Worm (Caenorhabditis elegans) whole organism, L2 larva: Measurements from ENCODE around the gene F11G11.13.
"Not testable (repeated sequence)": the region's sequence is repeated elsewhere in the genome, so short reads cannot be mapped to it uniquely, and the experiment has no call there.

Source experiments
- C34F6.9 ChIP-seq: fragments of 150-350 bp; optimal IDR thresholded peaks from 2 replicates; lab custom pipeline; 2014; ENCODE audit warnings: missing biosample characterization, missing genetic modification characterization
- F13H6.1 ChIP-seq: sonication (generic microtip); optimal IDR thresholded peaks from 2 replicates; lab custom pipeline; 2016; ENCODE audit warnings: missing genetic modification characterization, missing compliant biosample characterization
- R02D3.7 ChIP-seq: fragments of 150-350 bp; optimal IDR thresholded peaks from 2 replicates; lab custom pipeline; 2014; ENCODE audit warnings: missing biosample characterization, missing genetic modification characterization
- Y55F3AM.14 ChIP-seq: fragments of 200-800 bp; sonication (Bioruptor generic); optimal IDR thresholded peaks from 2 replicates; lab custom pipeline; 2018; ENCODE audit warnings: mild to moderate bottlenecking, missing genetic modification characterization, missing compliant biosample characterization
- alr-1 ChIP-seq: fragments of 150-350 bp; optimal IDR thresholded peaks from 2 replicates; lab custom pipeline; 2014; ENCODE audit warnings: missing biosample characterization, missing genetic modification characterization
- ama-1 ChIP-seq: fragments of 150-350 bp; optimal IDR thresholded peaks from 2 replicates; lab custom pipeline; 2018; ENCODE audit warnings: inconsistent platforms
- crh-2 ChIP-seq: sonication (generic microtip); optimal IDR thresholded peaks from 2 replicates; lab custom pipeline; 2017; ENCODE audit warnings: missing biosample characterization, missing genetic modification characterization
- elt-1 ChIP-seq: fragments of 150-350 bp; optimal IDR thresholded peaks from 2 replicates; lab custom pipeline; 2014; ENCODE audit warnings: missing biosample characterization, missing genetic modification characterization
- elt-3 ChIP-seq: sonication (generic microtip); optimal IDR thresholded peaks from 2 replicates; lab custom pipeline; 2017; ENCODE audit warnings: missing biosample characterization, missing genetic modification characterization
- gmeb-1 ChIP-seq: fragments of 150-350 bp; optimal IDR thresholded peaks from 2 replicates; lab custom pipeline; 2014; ENCODE audit warnings: missing biosample characterization, missing genetic modification characterization
- lin-13 ChIP-seq: fragments of 150-350 bp; optimal IDR thresholded peaks from 2 replicates; lab custom pipeline; 2014; ENCODE audit warnings: missing biosample characterization, missing genetic modification reagents, missing genetic modification characterization
- lin-39 ChIP-seq: fragments of 150-350 bp; optimal IDR thresholded peaks from 2 replicates; lab custom pipeline; 2014; ENCODE audit warnings: missing biosample characterization, missing genetic modification reagents, missing genetic modification characterization
- lsy-2 ChIP-seq, 2 experiments: fragments of 150-350 bp in 1 of 2; sonication (generic microtip) in 1 of 2; optimal IDR thresholded peaks; 2 replicates each; lab custom pipeline; 2014 to 2017; ENCODE audit warnings: missing biosample characterization in 2 of 2, missing genetic modification characterization in 2 of 2
- mbf-1 ChIP-seq: sonication (generic microtip); optimal IDR thresholded peaks from 2 replicates; lab custom pipeline; 2017; ENCODE audit warnings: missing biosample characterization, missing genetic modification characterization
- mdl-1 ChIP-seq, 2 experiments: fragments of 150-350 bp in 1 of 2; sonication (generic microtip) in 1 of 2; optimal IDR thresholded peaks; 2 replicates each; lab custom pipeline; 2017; ENCODE audit warnings: missing biosample characterization in 2 of 2, missing genetic modification characterization in 2 of 2
- nhr-11 ChIP-seq: fragments of 150-350 bp; optimal IDR thresholded peaks from 2 replicates; lab custom pipeline; 2014; ENCODE audit warnings: missing biosample characterization, missing genetic modification characterization
- nhr-12 ChIP-seq: fragments of 150-350 bp; optimal IDR thresholded peaks from 2 replicates; lab custom pipeline; 2014; ENCODE audit warnings: missing biosample characterization, missing genetic modification characterization
- nhr-129 ChIP-seq: fragments of 150-350 bp; optimal IDR thresholded peaks from 2 replicates; lab custom pipeline; 2014; ENCODE audit warnings: missing biosample characterization, missing genetic modification characterization
- nhr-23 ChIP-seq: fragments of 150-350 bp; optimal IDR thresholded peaks from 2 replicates; lab custom pipeline; 2014; ENCODE audit warnings: missing biosample characterization, missing genetic modification reagents, missing genetic modification characterization
- nhr-25 ChIP-seq: fragments of 150-350 bp; sonication (generic microtip); optimal IDR thresholded peaks from 3 replicates; lab custom pipeline; 2014; ENCODE audit warnings: missing biosample characterization, missing genetic modification characterization
- nhr-6 ChIP-seq: fragments of 150-350 bp; optimal IDR thresholded peaks from 2 replicates; lab custom pipeline; 2014; ENCODE audit warnings: missing biosample characterization, missing genetic modification characterization
- nhr-77 ChIP-seq: fragments of 150-350 bp; optimal IDR thresholded peaks from 2 replicates; lab custom pipeline; 2014; ENCODE audit warnings: missing biosample characterization, missing genetic modification characterization
- peb-1 ChIP-seq: fragments of 150-350 bp; optimal IDR thresholded peaks from 2 replicates; lab custom pipeline; 2014; ENCODE audit warnings: missing biosample characterization, missing genetic modification characterization
- skn-1 ChIP-seq: sonication (generic microtip); optimal IDR thresholded peaks from 2 replicates; lab custom pipeline; 2017; ENCODE audit warnings: missing biosample characterization, missing genetic modification characterization
- sma-3 ChIP-seq: sonication (generic microtip); optimal IDR thresholded peaks from 2 replicates; lab custom pipeline; 2016; ENCODE audit warnings: missing genetic modification reagents, missing genetic modification characterization, missing compliant biosample characterization
- sma-9 ChIP-seq, 2 experiments: fragments of 150-350 bp in 1 of 2; sonication (generic microtip) in 1 of 2; optimal IDR thresholded peaks; 2 replicates each; lab custom pipeline; 2014 to 2016; ENCODE audit warnings: missing genetic modification characterization in 2 of 2, mild to moderate bottlenecking in 1 of 2, missing biosample characterization in 1 of 2, missing compliant biosample characterization in 1 of 2, missing genetic modification reagents in 1 of 2, moderate library complexity in 1 of 2
- unc-39 ChIP-seq: fragments of 150-350 bp; optimal IDR thresholded peaks from 2 replicates; lab custom pipeline; 2014; ENCODE audit warnings: missing biosample characterization, missing genetic modification characterization
- unc-55 ChIP-seq: fragments of 150-350 bp; sonication (generic microtip); optimal IDR thresholded peaks from 3 replicates; lab custom pipeline; 2014; ENCODE audit warnings: missing biosample characterization, missing genetic modification reagents, missing genetic modification characterization
- unc-62 ChIP-seq: fragments of 150-350 bp; optimal IDR thresholded peaks from 2 replicates; lab custom pipeline; 2014; ENCODE audit warnings: missing biosample characterization, missing genetic modification reagents, missing genetic modification characterization
- zag-1 ChIP-seq: fragments of 150-350 bp; optimal IDR thresholded peaks from 2 replicates; lab custom pipeline; 2014; ENCODE audit warnings: missing biosample characterization, missing genetic modification characterization
- ztf-11 ChIP-seq: sonication (generic microtip); optimal IDR thresholded peaks from 2 replicates; lab custom pipeline; 2017; ENCODE audit warnings: missing biosample characterization, missing genetic modification characterization
- ztf-4 ChIP-seq: fragments of 150-350 bp; optimal IDR thresholded peaks from 2 replicates; lab custom pipeline; 2014; ENCODE audit warnings: missing biosample characterization, missing genetic modification characterization

The F11G11.13 gene

DNA sequence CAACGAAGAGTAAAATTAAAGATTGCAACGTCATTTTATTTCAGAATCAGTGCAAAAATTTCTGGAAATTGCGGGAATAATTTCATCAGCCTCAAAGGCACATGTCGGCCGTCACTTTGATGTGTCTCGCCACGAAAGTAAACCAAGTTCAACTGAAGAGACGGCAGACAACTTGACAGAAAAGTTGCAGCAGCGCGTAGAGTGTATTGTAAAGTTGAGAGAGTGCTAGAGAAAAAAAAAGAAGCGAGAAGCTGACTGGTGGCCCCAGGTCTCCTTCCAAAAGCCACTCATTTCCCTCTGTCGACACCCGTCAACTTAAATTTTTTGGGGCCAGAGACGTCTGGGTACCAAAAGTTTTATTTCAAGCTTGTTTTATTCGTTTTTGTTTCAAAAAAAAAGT lies 28.3 kb upstream of the F11G11.13 start (continued):
- no peak for TF ChIP-seq alr-1 (tag; lab: Kevin White, UChicago)

DNA sequence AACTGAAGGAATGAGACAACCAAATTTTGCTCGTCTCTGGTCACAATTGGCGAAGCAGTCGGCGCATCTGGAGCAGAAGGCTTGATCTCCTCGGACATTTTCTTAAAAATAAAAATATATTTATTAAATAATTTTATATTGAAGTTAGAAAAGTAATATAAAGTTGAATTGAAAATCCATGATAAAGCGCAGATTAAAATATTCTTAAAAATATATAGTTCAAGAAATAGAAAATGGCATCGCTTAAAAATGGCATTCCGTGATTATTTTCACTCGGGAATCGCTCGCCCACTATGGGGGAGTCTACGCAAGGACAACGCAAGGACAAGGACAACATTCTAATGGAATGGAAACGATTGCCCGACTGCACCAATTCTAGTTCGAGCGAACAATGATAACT lies 27.7 kb upstream of the F11G11.13 start, which contains the start of gene sgt-1:
TSS of gene sgt-1 (minus strand) at position 101 of the 400 bp plus-strand sequence.
- TF ChIP-seq elt-1; nhr-11 (tag; lab: Kevin White, UChicago); nhr-23: not testable (repeated sequence)

DNA sequence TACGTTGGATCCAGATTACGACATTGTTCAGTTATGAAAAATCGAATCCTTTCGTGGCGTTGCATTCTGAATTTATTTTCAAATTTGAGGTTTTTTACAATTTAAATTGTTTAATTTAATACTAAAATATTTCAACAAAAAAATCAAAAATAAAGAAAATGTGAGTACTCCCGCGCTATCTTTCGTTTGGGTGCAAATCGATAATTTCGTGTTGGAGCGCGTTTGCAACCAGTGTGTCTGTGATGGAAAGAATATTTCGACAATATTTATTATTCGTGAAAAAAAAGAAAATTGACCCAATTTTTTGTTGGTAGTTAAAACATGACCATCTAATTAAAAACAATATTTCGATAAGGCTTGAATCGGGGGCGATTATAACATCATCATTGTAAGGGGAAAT lies 26.1 kb upstream of the F11G11.13 start, which contains the start of gene R05F9.9:
TSS of gene R05F9.9 (minus strand) at position 66 of the 400 bp plus-strand sequence.
- no peak for TF ChIP-seq ztf-11 (tag; lab: Kevin White, UChicago)
- TF ChIP-seq lin-39: no peak
- peak; percentile 70 for TF ChIP-seq unc-55 (GFP tag; lab: Kevin White, UChicago)
- TF ChIP-seq peb-1: no peak
- TF ChIP-seq lin-13 (GFP tag; lab: Kevin White, UChicago): peak; percentile 16
- TF ChIP-seq ztf-4 (tag; lab: Kevin White, UChicago): peak; percentile 82
- no peak for TF ChIP-seq nhr-6 (tag; lab: Kevin White, UChicago)
- TF ChIP-seq nhr-129 (tag; lab: Kevin White, UChicago): peak; percentile 2
- no peak for TF ChIP-seq Y55F3AM.14 (GFP tag; lab: Kevin White, UChicago)
- no peak for TF ChIP-seq nhr-12 (tag; lab: Kevin White, UChicago)
- no peak for TF ChIP-seq R02D3.7 (tag; lab: Kevin White, UChicago)
- no peak for TF ChIP-seq elt-3 (tag; lab: Kevin White, UChicago)
- TF ChIP-seq lsy-2 (tag; optimal IDR thresholded peaks at IDR 0.05; lab: Kevin White, UChicago): peak in 1 of 2 experiments; percentile 74
- TF ChIP-seq C34F6.9 (tag; lab: Kevin White, UChicago): peak; percentile 67
- TF ChIP-seq gmeb-1 (tag; lab: Kevin White, UChicago): peak; percentile 15
- peak; percentile 62 for TF ChIP-seq ama-1
- peak; percentile 72 for TF ChIP-seq crh-2
- TF ChIP-seq skn-1 (tag; lab: Kevin White, UChicago): no peak
- no peak for TF ChIP-seq alr-1 (tag; lab: Kevin White, UChicago)

DNA sequence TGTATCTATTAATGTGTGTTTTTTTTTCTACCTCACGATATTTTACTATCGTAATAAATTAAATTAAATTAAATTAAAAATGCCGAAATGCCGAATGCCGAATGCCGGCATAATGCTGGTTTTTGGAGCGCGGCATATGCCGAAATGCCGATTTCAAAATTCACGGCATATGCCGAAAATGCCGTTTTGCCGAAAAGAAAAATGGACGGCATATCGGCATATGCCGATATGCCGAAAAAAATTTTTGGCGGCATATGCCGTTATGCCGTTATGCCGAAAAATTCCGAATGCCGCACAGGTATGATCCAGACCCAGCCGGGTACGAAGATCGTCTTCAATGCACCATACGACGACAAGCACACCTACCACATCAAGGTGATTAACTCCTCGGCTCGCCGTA lies 22.6 kb upstream of the F11G11.13 start, which contains the start of gene msp-32:
TSS of gene msp-32 (plus strand) at position 301 of the 400 bp plus-strand sequence.
- TF ChIP-seq zag-1; unc-39 (tag; lab: Kevin White, UChicago); mbf-1 (tag; lab: Kevin White, UChicago): not testable (repeated sequence)

DNA sequence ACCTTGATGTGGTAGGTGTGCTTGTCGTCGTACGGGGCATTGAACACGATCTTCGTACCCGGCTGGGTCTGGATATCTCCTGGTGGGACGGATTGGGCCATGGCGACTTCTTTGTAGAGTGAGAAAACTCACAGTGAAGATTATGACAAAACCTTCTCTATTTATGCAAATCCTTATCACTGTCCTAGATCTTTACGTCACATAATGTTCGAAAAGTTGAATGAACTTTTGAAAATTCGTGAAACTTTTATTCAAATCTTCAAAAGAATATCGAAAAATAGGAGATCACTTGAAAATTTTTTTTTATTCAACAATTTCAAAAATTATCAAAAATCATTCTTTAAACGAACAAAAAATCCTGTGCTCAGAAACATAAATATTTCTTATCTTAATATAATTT lies 16.6 kb upstream of the F11G11.13 start, which contains the start of gene msp-33:
TSS of gene msp-33 (minus strand) at position 101 of the 400 bp plus-strand sequence.
- no peak for TF ChIP-seq sma-3 (GFP tag; lab: Kevin White, UChicago)
- TF ChIP-seq nhr-77 (tag; lab: Kevin White, UChicago): no peak
- TF ChIP-seq ama-1: no peak
- TF ChIP-seq F13H6.1 (tag; lab: Kevin White, UChicago): no peak
- no peak for TF ChIP-seq unc-62 (GFP tag; lab: Kevin White, UChicago)
- TF ChIP-seq crh-2: no peak
- TF ChIP-seq C34F6.9 (tag; lab: Kevin White, UChicago): no peak

DNA sequence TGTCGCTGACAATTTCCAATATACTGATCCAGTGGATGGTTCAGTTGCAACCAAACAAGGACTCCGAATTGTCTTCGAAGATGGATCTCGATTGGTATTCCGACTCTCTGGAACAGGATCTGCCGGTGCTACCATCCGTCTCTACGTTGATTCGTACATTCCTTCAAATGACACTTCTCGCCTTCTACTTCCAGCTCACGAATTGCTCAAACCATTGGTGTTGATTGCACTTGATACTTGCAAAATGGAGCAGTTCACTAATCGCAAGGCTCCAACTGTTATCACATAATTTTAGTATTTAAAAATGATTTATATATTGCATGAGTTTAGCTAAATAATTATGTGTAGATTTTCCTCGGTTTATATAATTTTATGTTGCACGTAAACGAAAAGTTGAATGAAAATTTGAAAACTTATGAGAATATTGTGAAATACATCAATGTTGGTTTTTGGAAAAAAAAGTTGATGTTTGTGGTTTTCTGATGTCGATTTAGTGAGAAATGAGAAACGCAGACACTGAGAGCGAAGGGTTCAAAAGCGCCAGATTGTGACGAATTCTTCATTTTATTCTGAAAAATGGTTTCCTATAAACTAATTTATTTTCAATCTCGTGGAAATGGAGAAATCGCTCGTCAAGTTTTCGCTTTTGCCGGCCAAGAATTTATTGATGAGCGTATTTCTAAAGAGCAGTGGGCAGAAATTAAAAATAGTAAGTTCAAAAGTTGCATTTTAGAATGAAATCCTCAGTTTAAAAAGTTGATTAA lies 15.2 kb upstream of the F11G11.13 start, which contains the start of gene gst-9:
TSS of gene gst-9 (plus strand) at position 574 of the 764 bp plus-strand sequence.
- no peak for TF ChIP-seq gmeb-1 (tag; lab: Kevin White, UChicago)
- peak; percentile 81 for TF ChIP-seq ama-1
- peak; percentile 66 for TF ChIP-seq ztf-4 (tag; lab: Kevin White, UChicago)
- TF ChIP-seq nhr-25: no peak
- peak; percentile 25 for TF ChIP-seq F13H6.1 (tag; lab: Kevin White, UChicago)
- TF ChIP-seq crh-2: peak; percentile 61
- no peak for TF ChIP-seq nhr-77 (tag; lab: Kevin White, UChicago)
- TF ChIP-seq unc-55 (GFP tag; lab: Kevin White, UChicago): peak; percentile 43
- TF ChIP-seq mbf-1 (tag; lab: Kevin White, UChicago): no peak
- TF ChIP-seq nhr-129 (tag; lab: Kevin White, UChicago): peak; percentile 33
- TF ChIP-seq lsy-2 (tag; optimal IDR thresholded peaks at IDR 0.05; lab: Kevin White, UChicago): peak in 1 of 2 experiments; percentile 51
- peak; percentile 8 for TF ChIP-seq nhr-6 (tag; lab: Kevin White, UChicago)
- peak; percentile 33 for TF ChIP-seq sma-9 (GFP tag; optimal IDR thresholded peaks at IDR 0.05; lab: Kevin White, UChicago)
- no peak for TF ChIP-seq sma-9 (tag; optimal IDR thresholded peaks at IDR 0.05; lab: Kevin White, UChicago)
- no peak for TF ChIP-seq mdl-1 (tag; optimal IDR thresholded peaks at IDR 0.05; lab: Kevin White, UChicago)
- TF ChIP-seq lin-13 (GFP tag; lab: Kevin White, UChicago): no peak
- no peak for TF ChIP-seq ztf-11 (tag; lab: Kevin White, UChicago)
- peak; percentile 23 for TF ChIP-seq sma-3 (GFP tag; lab: Kevin White, UChicago)
